Fruit fly (Drosophila melanogaster): ENCODE results near the gene CG12426.
A peak's percentile ranks its signal among the peaks of the same experiment; 100 is the strongest.

DNA sequence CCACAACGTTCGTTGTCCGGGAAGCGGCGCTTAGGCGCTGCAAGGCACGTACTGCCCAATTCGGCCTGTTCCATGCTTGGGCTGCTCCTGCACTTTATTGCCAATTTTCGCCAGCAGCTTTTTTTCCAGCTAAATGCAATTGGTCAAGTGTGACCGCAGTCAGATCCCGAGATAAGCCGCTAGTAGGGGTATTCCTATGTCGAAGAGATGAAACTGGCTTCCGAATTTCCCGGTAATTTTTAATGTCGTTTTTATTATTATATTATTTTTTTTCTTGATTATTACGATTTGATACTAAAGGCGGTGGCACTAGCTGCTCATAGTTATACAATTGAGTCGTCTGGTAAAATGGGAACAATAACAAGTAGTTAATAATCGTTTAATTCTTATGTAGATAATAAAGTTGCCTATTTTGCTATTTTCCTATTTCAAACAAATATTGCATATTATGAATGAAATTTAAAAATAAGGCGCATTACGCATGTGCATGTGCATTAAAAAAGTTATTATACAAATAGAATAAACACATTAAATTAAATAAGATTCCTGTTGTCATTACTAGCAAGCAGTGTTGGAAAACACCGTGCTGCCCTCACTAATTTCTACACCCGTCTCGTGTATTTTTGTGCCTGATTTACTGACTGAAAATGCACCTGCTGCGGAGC lies 44.3 kb upstream of the CG12426 start, which contains the start of the genes CG5003 and mRpS22:
- no peak for TF ChIP-seq CG9139 (GFP tag; optimal IDR thresholded peaks at IDR 0.05)
- no peak for TF ChIP-seq Blimp-1 (GFP tag; optimal IDR thresholded peaks at IDR 0.05)
- peak; percentile 11 for TF ChIP-seq Lpt (GFP tag; optimal IDR thresholded peaks at IDR 0.05)
- peak; percentile 54 for TF ChIP-seq Hr39 (GFP tag; optimal IDR thresholded peaks at IDR 0.05)

Measured in whole organism, prepupa.